Fruit fly (Drosophila melanogaster): ENCODE measurements around the gene IKKepsilon.

Gene IKKepsilon

DNA sequence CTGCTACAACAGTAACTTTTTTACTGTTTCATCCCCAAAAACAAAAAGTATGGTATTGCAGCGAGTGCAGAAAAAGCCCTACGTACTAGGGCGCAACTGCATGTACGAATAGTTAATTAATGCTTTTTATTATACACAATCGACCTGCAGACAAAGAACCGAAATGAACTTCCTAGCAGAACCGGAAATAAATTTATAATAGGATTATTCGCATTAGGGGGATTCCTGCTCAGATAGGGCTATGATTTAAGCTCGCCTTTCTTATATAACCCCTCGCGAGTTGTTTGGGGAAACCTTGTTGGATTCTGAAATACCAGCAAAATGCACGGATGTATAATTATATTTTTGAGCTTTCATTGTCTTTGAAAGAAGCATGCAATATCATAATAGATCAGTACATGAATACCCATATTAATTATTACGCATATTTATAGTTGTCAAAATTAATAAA, 5.8 kb downstream of the IKKepsilon start, which contains the start of gene Cen (continued):
- TF ChIP-seq Eip93F (GFP tag; optimal IDR thresholded peaks at IDR 0.05) (peak; percentile 22), vri (GFP tag; optimal IDR thresholded peaks at IDR 0.05) (no peak), ss (GFP tag; optimal IDR thresholded peaks at IDR 0.05) (peak; percentile 43 to 58), dsx (GFP tag; optimal IDR thresholded peaks at IDR 0.05; ENCODE audit: poor library complexity, severe bottlenecking) (no peak), CG9139 (GFP tag; optimal IDR thresholded peaks at IDR 0.05) (no peak), Sox14 (GFP tag; optimal IDR thresholded peaks at IDR 0.05) (peak; percentile 84), CG6808 (GFP tag; optimal IDR thresholded peaks at IDR 0.05) (peak; percentile 2), fd85E (GFP tag; optimal IDR thresholded peaks at IDR 0.05) (no peak), CG3032 (tag; optimal IDR thresholded peaks at IDR 0.05) (peak; percentile 52), salr (GFP tag; optimal IDR thresholded peaks at IDR 0.05) (peak in 1 of 2 experiments; percentile 12), CG6276 (GFP tag; optimal IDR thresholded peaks at IDR 0.05) (no peak), Hr38 (GFP tag; optimal IDR thresholded peaks at IDR 0.05) (peak; percentile 53)

dm6 chr2L:20682136-20682733, 6.4 kb downstream of the IKKepsilon start, which contains the start of gene CG2617:
Gene CG2617 (plus strand): TSS chr2L:20682368.
- peak; percentile 38 for TF ChIP-seq Eip78C (GFP tag)
- TF ChIP-seq CG11902 (GFP tag; optimal IDR thresholded peaks at IDR 0.05), result no peak

dm6 chr2L:20688722-20689121, 12.9 kb downstream of the IKKepsilon start:
- no peak for TF ChIP-seq Sox102F (GFP tag; optimal IDR thresholded peaks at IDR 0.05)
- no peak for TF ChIP-seq CG34406 (GFP tag; optimal IDR thresholded peaks at IDR 0.05)
- no peak for TF ChIP-seq fd59A (GFP tag; optimal IDR thresholded peaks at IDR 0.05)
- TF ChIP-seq esn (GFP tag; optimal IDR thresholded peaks at IDR 0.05), result no peak
- no peak for TF ChIP-seq CG6163 (GFP tag; IDR thresholded peaks at IDR 0.05)
- TF ChIP-seq CG9139 (GFP tag; optimal IDR thresholded peaks at IDR 0.05), result no peak
- no peak for TF ChIP-seq salr (GFP tag; optimal IDR thresholded peaks at IDR 0.05)
- no peak for TF ChIP-seq Ets21C (GFP tag; optimal IDR thresholded peaks at IDR 0.05)

DNA sequence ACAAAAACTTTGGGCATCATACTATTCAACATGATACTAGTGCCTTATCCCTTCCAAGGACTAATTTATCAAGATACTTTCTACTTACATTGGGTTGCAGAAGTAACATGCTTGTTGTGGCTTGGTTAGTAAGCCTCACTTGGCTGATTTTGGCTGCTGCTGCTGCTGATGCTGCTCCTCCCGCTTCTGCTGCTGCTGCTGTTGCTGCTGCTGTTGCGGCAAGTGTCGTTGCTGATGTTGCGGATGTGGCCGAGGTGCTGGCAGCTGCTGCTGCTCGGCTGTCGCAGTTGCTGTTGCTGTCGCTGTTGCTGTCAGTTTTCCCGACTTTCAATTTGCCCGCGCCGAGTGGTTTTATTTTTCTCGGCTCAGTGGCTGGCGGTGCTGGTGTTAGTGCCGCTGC, 14.2 kb downstream of the IKKepsilon start:
- TF ChIP-seq CG8119 (GFP tag; IDR thresholded peaks at IDR 0.05), result no peak
- TF ChIP-seq Sox15 (GFP tag; optimal IDR thresholded peaks at IDR 0.05), result no peak
- TF ChIP-seq Hr4 (GFP tag; optimal IDR thresholded peaks at IDR 0.05), result no peak
- no peak for TF ChIP-seq CG15336 (GFP tag; IDR thresholded peaks at IDR 0.05)
- TF ChIP-seq topi (GFP tag; optimal IDR thresholded peaks at IDR 0.05), result no peak
- no peak for TF ChIP-seq Lpt (GFP tag; optimal IDR thresholded peaks at IDR 0.05)
- TF ChIP-seq CG10631 (GFP tag; optimal IDR thresholded peaks at IDR 0.05), result no peak
- no peak for TF ChIP-seq CG6276 (GFP tag; optimal IDR thresholded peaks at IDR 0.05)
- no peak for TF ChIP-seq eg (GFP tag; IDR thresholded peaks at IDR 0.05)
- TF ChIP-seq dac (GFP tag; optimal IDR thresholded peaks at IDR 0.05), result no peak
- TF ChIP-seq Hr38 (GFP tag; optimal IDR thresholded peaks at IDR 0.05), result no peak
- TF ChIP-seq fkh (GFP tag; optimal IDR thresholded peaks at IDR 0.05), result no peak
- TF ChIP-seq Eip78C (GFP tag), result no peak

dm6 chr2L:20695066-20695465, 19.2 kb downstream of the IKKepsilon start:
- TF ChIP-seq pdm3 (GFP tag; optimal IDR thresholded peaks at IDR 0.05) (peak; percentile 26), svp (GFP tag) (peak; percentile 19), Sox102F (GFP tag; optimal IDR thresholded peaks at IDR 0.05) (no peak), vri (GFP tag; optimal IDR thresholded peaks at IDR 0.05) (peak; percentile 18), CG10669 (GFP tag; optimal IDR thresholded peaks at IDR 0.05) (no peak), Eip78C (GFP tag) (peak; percentile 76), CG32006 (GFP tag; optimal IDR thresholded peaks at IDR 0.05) (peak; percentile 42), OdsH (GFP tag; optimal IDR thresholded peaks at IDR 0.05) (peak; percentile 18), Smox (GFP tag; optimal IDR thresholded peaks at IDR 0.05) (no peak), eg (GFP tag; IDR thresholded peaks at IDR 0.05) (0 out of 3 replicates have a peak, but pooled peaks have one; percentile 19), fd59A (GFP tag; optimal IDR thresholded peaks at IDR 0.05) (no peak), CG6854 (GFP tag; optimal IDR thresholded peaks at IDR 0.05) (no peak), CG4318 (GFP tag; optimal IDR thresholded peaks at IDR 0.05) (no peak), CG6808 (GFP tag; optimal IDR thresholded peaks at IDR 0.05) (peak; percentile 7), Eip93F (GFP tag; optimal IDR thresholded peaks at IDR 0.05) (no peak), CG10631 (GFP tag; optimal IDR thresholded peaks at IDR 0.05) (peak; percentile 33), CG3032 (tag; optimal IDR thresholded peaks at IDR 0.05) (peak; percentile 2), CG3919 (GFP tag; optimal IDR thresholded peaks at IDR 0.05) (peak; percentile 41), ss (GFP tag; optimal IDR thresholded peaks at IDR 0.05) (peak in 1 of 2 experiments; percentile 23), Gug (GFP tag; IDR thresholded peaks at IDR 0.05) (0 out of 2 replicates have a peak, but pooled peaks have one; percentile 10), acj6 (GFP tag; optimal IDR thresholded peaks at IDR 0.05) (peak; percentile 26), spab (GFP tag; optimal IDR thresholded peaks at IDR 0.05) (no peak)

Measured in whole organism, prepupa.